Fruit fly (Drosophila melanogaster) whole organism, prepupa: ENCODE measurements around the gene Saf-B.

Source experiments
- CG11294 ChIP-seq: fragments of 200-800 bp; sonication (Bioruptor generic); IDR thresholded peaks from 2 replicates; pipeline ENCODE4 v1.3.6; 2022; ENCODE audit warnings: missing biosample characterization, missing genetic modification characterization
- CG11902 ChIP-seq: fragments of 200-800 bp; sonication (Bioruptor generic); optimal IDR thresholded peaks from 3 replicates; lab custom pipeline; 2016; ENCODE audit warnings: missing biosample characterization, missing genetic modification characterization
- CG15336 ChIP-seq: fragments of 200-800 bp; sonication (Bioruptor generic); IDR thresholded peaks from 2 replicates; pipeline ENCODE4 v1.3.6; 2022; ENCODE audit warnings: missing biosample characterization, missing genetic modification characterization
- CG1621 ChIP-seq: fragments of 200-800 bp; sonication (Bioruptor generic); optimal IDR thresholded peaks from 3 replicates; lab custom pipeline; 2018; ENCODE audit warnings: missing biosample characterization, mild to moderate bottlenecking, missing genetic modification characterization
- CG32006 ChIP-seq: fragments of 200-800 bp; sonication (Bioruptor generic); optimal IDR thresholded peaks from 3 replicates; lab custom pipeline; 2017; ENCODE audit warnings: missing biosample characterization, mild to moderate bottlenecking, missing genetic modification characterization
- CG3919 ChIP-seq: fragments of 200-800 bp; sonication (Bioruptor generic); optimal IDR thresholded peaks from 3 replicates; lab custom pipeline; 2016; ENCODE audit warnings: missing biosample characterization, missing genetic modification characterization
- CG4318 ChIP-seq: fragments of 200-800 bp; sonication (Bioruptor generic); optimal IDR thresholded peaks from 3 replicates; lab custom pipeline; 2017; ENCODE audit warnings: missing biosample characterization, mild to moderate bottlenecking, missing genetic modification characterization
- CG6163 ChIP-seq: fragments of 200-800 bp; sonication (Bioruptor generic); IDR thresholded peaks from 3 replicates; pipeline ENCODE4 v1.3.6; 2022; ENCODE audit warnings: missing biosample characterization, missing genetic modification characterization
- CG6276 ChIP-seq: fragments of 200-800 bp; sonication (Bioruptor generic); optimal IDR thresholded peaks from 2 replicates; lab custom pipeline; 2017; ENCODE audit warnings: missing biosample characterization, mild to moderate bottlenecking, missing genetic modification characterization
- CG6792 ChIP-seq: fragments of 200-800 bp; sonication (Bioruptor generic); optimal IDR thresholded peaks from 3 replicates; lab custom pipeline; 2016; ENCODE audit warnings: missing biosample characterization, missing genetic modification characterization
- CG6808 ChIP-seq: fragments of 200-800 bp; sonication (Bioruptor generic); optimal IDR thresholded peaks from 3 replicates; lab custom pipeline; 2017; ENCODE audit warnings: missing biosample characterization, missing genetic modification characterization, mild to moderate bottlenecking, moderate library complexity, missing genetic modification reagents
- CG6854 ChIP-seq: fragments of 200-800 bp; sonication (Bioruptor generic); optimal IDR thresholded peaks from 2 replicates; lab custom pipeline; 2017; ENCODE audit warnings: missing biosample characterization, mild to moderate bottlenecking, missing genetic modification characterization
- CG7368 ChIP-seq: fragments of 200-800 bp; sonication (Bioruptor generic); optimal IDR thresholded peaks from 3 replicates; lab custom pipeline; 2016; ENCODE audit warnings: missing biosample characterization, missing genetic modification characterization
- CG8319 ChIP-seq: fragments of 200-800 bp; sonication (Bioruptor generic); optimal IDR thresholded peaks from 3 replicates; lab custom pipeline; 2016; ENCODE audit warnings: missing biosample characterization, missing genetic modification characterization
- CG9139 ChIP-seq: fragments of 200-800 bp; sonication (Bioruptor generic); optimal IDR thresholded peaks from 3 replicates; lab custom pipeline; 2017; ENCODE audit warnings: missing biosample characterization, mild to moderate bottlenecking, missing genetic modification characterization
- Eip75B ChIP-seq: fragments of 200-800 bp; sonication (Bioruptor generic); optimal IDR thresholded peaks from 3 replicates; lab custom pipeline; 2016; ENCODE audit warnings: missing biosample characterization, missing genetic modification characterization
- Eip78C ChIP-seq: fragments of 200-800 bp; sonication (Bioruptor generic); peaks from one replicate; lab custom pipeline; 2016; ENCODE audit warnings: missing biosample characterization, missing genetic modification characterization
- Ets21C ChIP-seq: fragments of 200-800 bp; sonication (Bioruptor generic); optimal IDR thresholded peaks from 3 replicates; lab custom pipeline; 2016; ENCODE audit warnings: missing biosample characterization, missing genetic modification characterization
- Ets96B ChIP-seq: fragments of 200-800 bp; optimal IDR thresholded peaks from 2 replicates; lab custom pipeline; 2019; ENCODE audit warnings: missing biosample characterization, mild to moderate bottlenecking, missing genetic modification characterization, moderate library complexity
- Hr38 ChIP-seq: sonication (Bioruptor generic); optimal IDR thresholded peaks from 2 replicates; lab custom pipeline; 2016; ENCODE audit warnings: missing biosample characterization, missing genetic modification characterization
- Hr39 ChIP-seq: fragments of 200-800 bp; sonication (Bioruptor generic); optimal IDR thresholded peaks from 2 replicates; lab custom pipeline; 2016; ENCODE audit warnings: missing biosample characterization, missing genetic modification characterization
- Lpt ChIP-seq: fragments of 200-800 bp; sonication (Bioruptor generic); optimal IDR thresholded peaks from 3 replicates; lab custom pipeline; 2016; ENCODE audit warnings: missing biosample characterization, missing genetic modification characterization
- Met ChIP-seq: fragments of 200-800 bp; sonication (Bioruptor generic); optimal IDR thresholded peaks from 3 replicates; lab custom pipeline; 2016; ENCODE audit warnings: missing biosample characterization, missing genetic modification characterization
- OdsH ChIP-seq: fragments of 200-800 bp; sonication (Bioruptor generic); optimal IDR thresholded peaks from 3 replicates; lab custom pipeline; 2016; ENCODE audit warnings: missing biosample characterization, missing genetic modification characterization
- Sox14 ChIP-seq: fragments of 200-800 bp; sonication (Bioruptor generic); optimal IDR thresholded peaks from 3 replicates; lab custom pipeline; 2016; ENCODE audit warnings: missing biosample characterization, missing genetic modification characterization
- Sox15 ChIP-seq: fragments of 200-800 bp; sonication (Bioruptor generic); optimal IDR thresholded peaks from 3 replicates; lab custom pipeline; 2016; ENCODE audit warnings: missing biosample characterization, missing genetic modification characterization
- achi ChIP-seq: fragments of 200-800 bp; sonication (Bioruptor generic); optimal IDR thresholded peaks from 3 replicates; lab custom pipeline; 2016; ENCODE audit warnings: missing biosample characterization, missing genetic modification characterization
- acj6 ChIP-seq: fragments of 200-800 bp; sonication (Bioruptor generic); optimal IDR thresholded peaks from 3 replicates; lab custom pipeline; 2016; ENCODE audit warnings: missing biosample characterization, missing genetic modification characterization
- cyc ChIP-seq: fragments of 200-800 bp; sonication (Bioruptor generic); optimal IDR thresholded peaks from 3 replicates; lab custom pipeline; 2016; ENCODE audit warnings: missing biosample characterization, missing genetic modification characterization
- dsx ChIP-seq: fragments of 200-800 bp; optimal IDR thresholded peaks from 3 replicates; lab custom pipeline; 2019; ENCODE audit warnings: missing biosample characterization, mild to moderate bottlenecking, missing genetic modification characterization, moderate library complexity; ENCODE audit not compliant: poor library complexity, severe bottlenecking
- eg ChIP-seq: fragments of 200-800 bp; sonication (Bioruptor generic); IDR thresholded peaks from 3 replicates; pipeline ENCODE4 v1.3.6; 2022; ENCODE audit warnings: missing biosample characterization, missing genetic modification characterization
- esn ChIP-seq: fragments of 200-800 bp; sonication (Bioruptor generic); optimal IDR thresholded peaks from 2 replicates; lab custom pipeline; 2016; ENCODE audit warnings: missing biosample characterization, mild to moderate bottlenecking, missing genetic modification characterization, moderate library complexity
- fd59A ChIP-seq: fragments of 200-800 bp; sonication (Bioruptor generic); optimal IDR thresholded peaks from 2 replicates; lab custom pipeline; 2017; ENCODE audit warnings: missing biosample characterization, mild to moderate bottlenecking, missing genetic modification characterization, missing genetic modification reagents
- fkh ChIP-seq: fragments of 200-800 bp; sonication (Bioruptor generic); optimal IDR thresholded peaks from 3 replicates; lab custom pipeline; 2017; ENCODE audit warnings: missing biosample characterization, mild to moderate bottlenecking, missing genetic modification characterization, moderate library complexity
- lz ChIP-seq: fragments of 200-800 bp; sonication (Bioruptor generic); optimal IDR thresholded peaks from 3 replicates; lab custom pipeline; 2016; ENCODE audit warnings: missing biosample characterization, missing genetic modification characterization
- net ChIP-seq: fragments of 200-800 bp; sonication (Bioruptor generic); optimal IDR thresholded peaks from 3 replicates; lab custom pipeline; 2016; ENCODE audit warnings: missing biosample characterization, missing genetic modification characterization
- pdm3 ChIP-seq: fragments of 200-800 bp; sonication (Bioruptor generic); optimal IDR thresholded peaks from 3 replicates; lab custom pipeline; 2016; ENCODE audit warnings: missing biosample characterization, missing genetic modification characterization
- salr ChIP-seq, 2 experiments: fragments of 200-800 bp; sonication (Bioruptor generic); optimal IDR thresholded peaks; 3 replicates each; lab custom pipeline; 2016 to 2018; ENCODE audit warnings: missing biosample characterization in 2 of 2, missing genetic modification characterization in 2 of 2, mild to moderate bottlenecking in 1 of 2
- svp ChIP-seq: fragments of 200-800 bp; sonication (Bioruptor generic); peaks from one replicate; lab custom pipeline; 2016; ENCODE audit warnings: missing biosample characterization, missing genetic modification characterization
- vri ChIP-seq: fragments of 200-800 bp; sonication (Bioruptor generic); optimal IDR thresholded peaks from 3 replicates; lab custom pipeline; 2016; ENCODE audit warnings: missing biosample characterization, mild to moderate bottlenecking, missing genetic modification characterization

Gene Saf-B

dm6 chr3R:24850420-24850819 is 33.2 kb downstream of the Saf-B start, which contains the start of gene CG7006 (continued):
- TF ChIP-seq CG6792 (GFP tag; lab: Kevin White, UChicago): no peak
- TF ChIP-seq cyc (GFP tag; lab: Kevin White, UChicago): peak; percentile 83
- peak; percentile 39 for TF ChIP-seq Ets21C (GFP tag; lab: Kevin White, UChicago)
- peak; percentile 48 for TF ChIP-seq CG11902 (GFP tag; lab: Kevin White, UChicago)
- no peak for TF ChIP-seq dsx (GFP tag; lab: Kevin White, UChicago)
- TF ChIP-seq CG4318 (GFP tag; lab: Kevin White, UChicago): no peak
- TF ChIP-seq net (GFP tag; lab: Kevin White, UChicago): no peak
- TF ChIP-seq lz (GFP tag; lab: Kevin White, UChicago): peak; percentile 70
- peak; percentile 77 for TF ChIP-seq Eip78C (GFP tag; lab: Kevin White, UChicago)
- no peak for TF ChIP-seq Met (GFP tag; lab: Kevin White, UChicago)
- no peak for TF ChIP-seq svp
- TF ChIP-seq CG6808: no peak
- no peak for TF ChIP-seq CG32006 (GFP tag; lab: Kevin White, UChicago)

dm6 chr3R:24851429-24851828 is 34.2 kb downstream of the Saf-B start, which contains the start of gene Nct:
Nct (plus strand) TSS chr3R:24851601.
- TF ChIP-seq acj6 (GFP tag; lab: Kevin White, UChicago) (no peak), Sox14 (peak; percentile 68)

- TF ChIP-seq Ets21C (GFP tag; lab: Kevin White, UChicago) (no peak), Met (GFP tag; lab: Kevin White, UChicago) (no peak), Hr38 (GFP tag; lab: Kevin White, UChicago) (no peak), CG3919 (GFP tag; lab: Kevin White, UChicago) (no peak), CG15336 (GFP tag; lab: Robert Waterston, UW) (no peak), CG9139 (no peak), OdsH (GFP tag; lab: Kevin White, UChicago) (no peak), Hr39 (GFP tag; lab: Kevin White, UChicago) (no peak), CG11294 (no peak)
These were observed 38.9 kb downstream of the Saf-B start, which contains the start of gene HDAC11 for dm6 chr3R:24856143-24856542. HDAC11 (minus strand) TSS chr3R:24856243.

dm6 chr3R:24857459-24857858 is 40.2 kb downstream of the Saf-B start, which contains the start of gene CAH4:
CAH4 (minus strand) TSS chr3R:24857559.
- no peak for TF ChIP-seq dsx (GFP tag; lab: Kevin White, UChicago)
- TF ChIP-seq esn (GFP tag; lab: Kevin White, UChicago): no peak
- TF ChIP-seq vri: no peak
- TF ChIP-seq pdm3 (GFP tag; lab: Kevin White, UChicago): no peak
- TF ChIP-seq svp: no peak
- no peak for TF ChIP-seq Eip78C (GFP tag; lab: Kevin White, UChicago)
- TF ChIP-seq fkh (GFP tag; lab: Kevin White, UChicago): no peak
- TF ChIP-seq eg (GFP tag; lab: Robert Waterston, UW): no peak
- no peak for TF ChIP-seq CG6792 (GFP tag; lab: Kevin White, UChicago)
- no peak for TF ChIP-seq CG6854 (GFP tag; lab: Kevin White, UChicago)
- no peak for TF ChIP-seq Ets96B (tag; lab: Kevin White, UChicago)
- TF ChIP-seq Sox15 (GFP tag; lab: Kevin White, UChicago): no peak
- no peak for TF ChIP-seq salr (GFP tag; optimal IDR thresholded peaks at IDR 0.05; lab: Kevin White, UChicago)
- no peak for TF ChIP-seq CG11902 (GFP tag; lab: Kevin White, UChicago)
- TF ChIP-seq CG15336 (GFP tag; lab: Robert Waterston, UW): no peak
- TF ChIP-seq CG7368 (GFP tag; lab: Kevin White, UChicago): no peak

- TF ChIP-seq Sox14 (no peak), Sox15 (GFP tag; lab: Kevin White, UChicago) (no peak), eg (GFP tag; lab: Robert Waterston, UW) (no peak), Eip75B (GFP tag; lab: Kevin White, UChicago) (no peak), CG1621 (tag; lab: Kevin White, UChicago) (no peak), CG8319 (no peak), salr (GFP tag; optimal IDR thresholded peaks at IDR 0.05; lab: Kevin White, UChicago) (no peak), Lpt (GFP tag; lab: Kevin White, UChicago) (no peak), achi (GFP tag; lab: Kevin White, UChicago) (no peak), CG32006 (GFP tag; lab: Kevin White, UChicago) (no peak), fd59A (GFP tag; lab: Kevin White, UChicago) (no peak), fkh (GFP tag; lab: Kevin White, UChicago) (no peak), CG6163 (GFP tag; lab: Robert Waterston, UW) (no peak), CG6276 (no peak)
These were observed 42.4 kb downstream of the Saf-B start, which contains the start of gene ppk22 for dm6 chr3R:24859701-24860100. ppk22 (minus strand) TSS chr3R:24859801.
